Fruit fly (Drosophila melanogaster) whole organism, wandering third instar larva: ENCODE measurements around the gene Elp1.

Experiments used
- Abd-B ChIP-seq: fragments of >200 bp; optimal IDR thresholded peaks from 2 replicates; lab custom pipeline; 2017; ENCODE audit warnings: missing biosample characterization, missing genetic modification characterization
- CG9705 ChIP-seq: fragments of 200-800 bp; sonication (Bioruptor generic); optimal IDR thresholded peaks from 2 replicates; lab custom pipeline; 2018; ENCODE audit warnings: missing biosample characterization, mild to moderate bottlenecking, missing genetic modification characterization
- Dif ChIP-seq: fragments of 200-275, 200-300 bp; sonication (Bioruptor generic); optimal IDR thresholded peaks from 2 replicates; lab custom pipeline; 2018; ENCODE audit warnings: missing biosample characterization, missing genetic modification characterization; ENCODE audit not compliant: partially characterized antibody
- GATAd ChIP-seq: sonication (Bioruptor generic); optimal IDR thresholded peaks from 2 replicates; lab custom pipeline; 2016; ENCODE audit warnings: missing biosample characterization, missing genetic modification characterization
- HLH106 ChIP-seq: fragments of 200-800 bp; optimal IDR thresholded peaks from 3 replicates; lab custom pipeline; 2019; ENCODE audit warnings: missing biosample characterization, mild to moderate bottlenecking, missing genetic modification characterization, moderate library complexity
- Hnf4 ChIP-seq: fragments of 200-800 bp; sonication (Bioruptor generic); optimal IDR thresholded peaks from 2 replicates; lab custom pipeline; 2016; ENCODE audit warnings: missing biosample characterization, mild to moderate bottlenecking, missing genetic modification characterization
- Hr83 ChIP-seq: fragments of 200-300 bp; sonication (Bioruptor generic); optimal IDR thresholded peaks from 2 replicates; lab custom pipeline; 2016; ENCODE audit warnings: missing biosample characterization, mild to moderate bottlenecking, missing genetic modification characterization, moderate library complexity; ENCODE audit not compliant: poor library complexity, severe bottlenecking
- Jra ChIP-seq: sonication (Bioruptor generic); optimal IDR thresholded peaks from 2 replicates; lab custom pipeline; 2016; ENCODE audit warnings: missing biosample characterization, missing genetic modification characterization
- Mio ChIP-seq: sonication (Bioruptor generic); optimal IDR thresholded peaks from 2 replicates; lab custom pipeline; 2016; ENCODE audit warnings: missing biosample characterization, missing genetic modification characterization
- OdsH ChIP-seq: fragments of 200-800 bp; sonication (Bioruptor generic); optimal IDR thresholded peaks from 2 replicates; lab custom pipeline; 2016; ENCODE audit warnings: missing biosample characterization, mild to moderate bottlenecking, missing genetic modification characterization
- Rel ChIP-seq, 2 experiments: fragments of 200-800 bp; sonication (Bioruptor generic) in 1 of 2; optimal IDR thresholded peaks; 2 replicates in 1 of 2; 3 replicates in 1 of 2; lab custom pipeline; 2016 to 2019; ENCODE audit warnings: mild to moderate bottlenecking in 2 of 2, missing biosample characterization in 2 of 2, missing genetic modification characterization in 2 of 2, moderate library complexity in 1 of 2
- Sp1 ChIP-seq: fragments of 200-800 bp; sonication (Bioruptor generic); optimal IDR thresholded peaks from 3 replicates; lab custom pipeline; 2019; ENCODE audit warnings: missing biosample characterization, mild to moderate bottlenecking, missing genetic modification characterization, moderate library complexity
- Vsx2 ChIP-seq: fragments of 200-300, 225-300 bp; sonication (Bioruptor generic); optimal IDR thresholded peaks from 2 replicates; lab custom pipeline; 2018; ENCODE audit warnings: missing biosample characterization, missing genetic modification characterization; ENCODE audit not compliant: partially characterized antibody
- br ChIP-seq: fragments of 200-800 bp; sonication (Bioruptor generic); optimal IDR thresholded peaks from 2 replicates; lab custom pipeline; 2016; ENCODE audit warnings: missing biosample characterization, missing genetic modification characterization
- dl ChIP-seq, 2 experiments: fragments of 175-275, 200-275 bp in 1 of 2; fragments of 200-275 bp in 1 of 2; sonication (Bioruptor generic); optimal IDR thresholded peaks; lab custom pipeline; 2018; ENCODE audit warnings: mild to moderate bottlenecking in 2 of 2, missing biosample characterization in 2 of 2, missing genetic modification characterization in 2 of 2, moderate library complexity in 2 of 2; ENCODE audit not compliant: partially characterized antibody in 2 of 2, insufficient read depth in 1 of 2
- dmrt93B ChIP-seq: fragments of 200-800 bp; sonication (Bioruptor generic); optimal IDR thresholded peaks from 2 replicates; lab custom pipeline; 2018; ENCODE audit warnings: missing biosample characterization, mild to moderate bottlenecking, missing genetic modification characterization
- dsf ChIP-seq: sonication (Bioruptor generic); optimal IDR thresholded peaks from 2 replicates; lab custom pipeline; 2016; ENCODE audit warnings: missing biosample characterization, missing genetic modification characterization, borderline replicate concordance
- ey ChIP-seq: fragments of 200-800 bp; sonication (Bioruptor generic); optimal IDR thresholded peaks from 2 replicates; lab custom pipeline; 2016; ENCODE audit warnings: missing biosample characterization, missing genetic modification characterization
- foxo ChIP-seq, 2 experiments: fragments of 200-800 bp; sonication (Bioruptor generic); optimal IDR thresholded peaks; 2 replicates in 1 of 2; 3 replicates in 1 of 2; lab custom pipeline; 2016 to 2017; ENCODE audit warnings: missing biosample characterization in 2 of 2, missing genetic modification characterization in 2 of 2
- fru ChIP-seq: fragments of 200-800 bp; sonication (Bioruptor generic); optimal IDR thresholded peaks from 3 replicates; lab custom pipeline; 2016; ENCODE audit warnings: missing biosample characterization, mild to moderate bottlenecking, missing genetic modification characterization
- h ChIP-seq: fragments of 200-800 bp; sonication (Bioruptor generic); optimal IDR thresholded peaks from 3 replicates; lab custom pipeline; 2016; ENCODE audit warnings: missing biosample characterization, mild to moderate bottlenecking, missing genetic modification characterization
- jim ChIP-seq: fragments of 175-275, 200-325 bp; sonication (Bioruptor generic); optimal IDR thresholded peaks from 2 replicates; lab custom pipeline; 2016; ENCODE audit warnings: missing biosample characterization, mild to moderate bottlenecking, missing genetic modification characterization
- pan ChIP-seq: fragments of >200 bp; optimal IDR thresholded peaks from 2 replicates; lab custom pipeline; 2017
- psq ChIP-seq: fragments of 200-800 bp; sonication (Bioruptor generic); optimal IDR thresholded peaks from 3 replicates; lab custom pipeline; 2017; ENCODE audit warnings: missing biosample characterization, mild to moderate bottlenecking, missing genetic modification characterization, moderate library complexity
- rgr ChIP-seq: fragments of 200-800 bp; sonication (Bioruptor generic); optimal IDR thresholded peaks from 3 replicates; lab custom pipeline; 2016; ENCODE audit warnings: missing biosample characterization, mild to moderate bottlenecking, missing genetic modification characterization
- sage ChIP-seq: fragments of 200-800 bp; sonication (Bioruptor generic); optimal IDR thresholded peaks from 2 replicates; lab custom pipeline; 2016; ENCODE audit warnings: missing biosample characterization, mild to moderate bottlenecking, missing genetic modification characterization
- sv ChIP-seq: fragments of 200-800 bp; sonication (Bioruptor generic); optimal IDR thresholded peaks from 3 replicates; lab custom pipeline; 2016; ENCODE audit warnings: missing biosample characterization, missing genetic modification characterization
- usp ChIP-seq: fragments of >200 bp; optimal IDR thresholded peaks from 2 replicates; lab custom pipeline; 2017; ENCODE audit warnings: missing biosample characterization, missing genetic modification characterization
- woc ChIP-seq: sonication (Bioruptor generic); optimal IDR thresholded peaks from 2 replicates; lab custom pipeline; 2016; ENCODE audit warnings: missing biosample characterization, mild to moderate bottlenecking, missing genetic modification characterization

The Elp1 gene

DNA sequence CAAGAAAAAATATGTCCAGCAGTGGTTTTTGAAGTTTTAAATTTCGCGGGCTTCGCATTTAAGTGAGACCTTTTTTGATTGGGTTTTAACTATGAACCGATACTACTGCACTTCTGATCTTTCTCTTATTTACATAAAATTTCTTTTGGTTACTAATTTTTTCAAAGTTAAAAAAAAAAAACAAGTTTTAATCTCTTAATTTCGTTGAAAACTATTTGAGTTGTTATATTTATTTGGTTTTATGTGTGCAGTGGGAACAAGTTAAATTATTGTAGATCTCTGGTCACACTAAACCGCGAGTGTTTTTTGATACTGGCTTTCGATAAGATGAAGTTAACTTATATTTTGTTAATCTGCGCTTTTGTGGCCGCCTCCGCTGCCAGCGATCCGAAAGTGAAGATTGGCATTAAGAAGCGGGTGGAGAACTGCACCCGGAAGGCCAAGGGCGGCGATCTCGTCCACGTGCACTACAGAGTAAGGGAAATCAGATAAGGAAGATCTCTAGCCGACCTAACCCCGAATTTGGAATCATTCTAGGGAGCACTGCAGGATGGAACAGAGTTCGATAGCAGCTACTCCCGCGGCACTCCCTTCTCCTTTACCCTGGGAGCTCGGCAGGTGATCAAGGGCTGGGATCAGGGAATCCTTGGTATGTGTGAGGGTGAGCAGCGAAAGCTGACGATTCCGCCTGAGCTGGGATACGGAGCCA lies 23.3 kb downstream of the Elp1 start, which contains the start of gene CG14715 (continued):
- TF ChIP-seq Vsx2 (GFP tag; lab: Kevin White, UChicago) (no peak), psq (GFP tag; lab: Kevin White, UChicago) (no peak), Hr83 (no peak), woc (GFP tag; lab: Kevin White, UChicago) (peak; percentile 27), Rel (GFP tag; optimal IDR thresholded peaks at IDR 0.05; lab: Kevin White, UChicago) (no peak), Rel (tag; optimal IDR thresholded peaks at IDR 0.05; lab: Kevin White, UChicago) (peak; percentile 1), OdsH (GFP tag; lab: Kevin White, UChicago) (peak; percentile 28), sv (no peak), fru (GFP tag; lab: Kevin White, UChicago) (peak; percentile 54), ey (GFP tag; lab: Kevin White, UChicago) (peak; percentile 49), br (GFP tag; lab: Kevin White, UChicago) (no peak)
- TF ChIP-seq, all 38 proteins: peak for 10

DNA sequence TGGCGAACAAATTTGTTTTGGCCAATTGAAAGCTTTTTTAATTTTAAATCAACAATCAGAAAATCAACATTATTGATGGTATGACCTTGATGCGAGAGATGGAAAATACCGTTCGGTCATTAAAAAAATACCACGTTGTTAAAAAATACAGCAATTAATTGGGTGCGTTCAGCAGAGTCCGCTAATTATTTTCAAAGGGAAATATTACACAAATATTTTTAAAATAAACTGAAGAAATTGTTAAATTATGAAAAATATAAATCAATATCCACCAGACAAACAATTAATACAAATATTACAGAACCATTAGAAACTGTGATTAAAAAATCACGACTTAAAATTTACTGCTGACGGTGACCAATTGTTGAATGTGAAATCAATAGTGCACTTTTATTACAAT lies 27.2 kb downstream of the Elp1 start, which contains the start of gene CG18476:
TSS of gene CG18476 (minus strand) at position 101 of the 400 bp plus-strand sequence.
- TF ChIP-seq HLH106 (tag; lab: Kevin White, UChicago) (peak; percentile 97), br (GFP tag; lab: Kevin White, UChicago) (peak; percentile 75), psq (GFP tag; lab: Kevin White, UChicago) (peak; percentile 73), dmrt93B (GFP tag; lab: Kevin White, UChicago) (peak; percentile 86), Dif (GFP tag; lab: Kevin White, UChicago) (no peak), sv (peak; percentile 81), OdsH (GFP tag; lab: Kevin White, UChicago) (peak; percentile 81), pan (lab: Kevin White, UChicago) (no peak), Sp1 (peak; percentile 92), ey (GFP tag; lab: Kevin White, UChicago) (peak; percentile 80), Rel (GFP tag; optimal IDR thresholded peaks at IDR 0.05; lab: Kevin White, UChicago) (no peak), Rel (tag; optimal IDR thresholded peaks at IDR 0.05; lab: Kevin White, UChicago) (peak; percentile 77), foxo (GFP tag; optimal IDR thresholded peaks at IDR 0.05; lab: Kevin White, UChicago) (peak; percentile 21 to 86), jim (GFP tag; lab: Kevin White, UChicago) (no peak), dl (GFP tag; optimal IDR thresholded peaks at IDR 0.05; lab: Kevin White, UChicago; ENCODE audit: insufficient read depth in 1 of 2, partially characterized antibody in 2 of 2) (no peak), rgr (GFP tag; lab: Kevin White, UChicago) (peak; percentile 92), Hnf4 (GFP tag; lab: Kevin White, UChicago) (peak; percentile 88), dsf (GFP tag; lab: Kevin White, UChicago) (peak; percentile 71), Hr83 (no peak), Mio (GFP tag; lab: Kevin White, UChicago) (peak; percentile 36), GATAd (GFP tag; lab: Kevin White, UChicago) (peak; percentile 33), woc (GFP tag; lab: Kevin White, UChicago) (peak; percentile 74), CG9705 (peak; percentile 67), h (peak; percentile 89), fru (GFP tag; lab: Kevin White, UChicago) (peak; percentile 55), Abd-B (GFP tag; lab: Kevin White, UChicago) (no peak), Jra (GFP tag; lab: Kevin White, UChicago) (peak; percentile 77)

- TF ChIP-seq psq (GFP tag; lab: Kevin White, UChicago) (peak; percentile 23), ey (GFP tag; lab: Kevin White, UChicago) (peak; percentile 0), dl (GFP tag; optimal IDR thresholded peaks at IDR 0.05; lab: Kevin White, UChicago; ENCODE audit: insufficient read depth in 1 of 2, partially characterized antibody in 2 of 2) (no peak), Dif (GFP tag; lab: Kevin White, UChicago) (no peak), OdsH (GFP tag; lab: Kevin White, UChicago) (peak; percentile 24), Jra (GFP tag; lab: Kevin White, UChicago) (peak; percentile 46), rgr (GFP tag; lab: Kevin White, UChicago) (peak; percentile 29), h (peak; percentile 36), Hnf4 (GFP tag; lab: Kevin White, UChicago) (peak; percentile 44), Hr83 (peak; percentile 28), sage (no peak), dsf (GFP tag; lab: Kevin White, UChicago) (no peak), Rel (GFP tag; optimal IDR thresholded peaks at IDR 0.05; lab: Kevin White, UChicago) (no peak), Rel (tag; optimal IDR thresholded peaks at IDR 0.05; lab: Kevin White, UChicago) (peak; percentile 64), Abd-B (GFP tag; lab: Kevin White, UChicago) (no peak), dmrt93B (GFP tag; lab: Kevin White, UChicago) (no peak), Vsx2 (GFP tag; lab: Kevin White, UChicago) (no peak), Sp1 (peak; percentile 40), fru (GFP tag; lab: Kevin White, UChicago) (no peak), usp (no peak)
Observed at dm6 chr3R:11679513-11679912, 28.7 kb downstream of the Elp1 start, which contains the start of the genes Taf12 and Ho. Gene Taf12 (minus strand): TSS chr3R:11679690. Gene Ho (plus strand): TSS chr3R:11679743.
